Worm (Caenorhabditis elegans): ENCODE data around the gene F35D2.1.

F35D2.1 gene

ce11 chrII:7575614-7576013 is at the start of gene F35D2.1:
Gene F35D2.1, plus strand, starts transcription at chrII:7575914.
- TF ChIP-seq ztf-29 (GFP tag; IDR thresholded peaks at IDR 0.05) = no peak
- TF ChIP-seq tab-1 (GFP tag; IDR thresholded peaks at IDR 0.05) = no peak
- TF ChIP-seq ztf-23 (GFP tag; IDR thresholded peaks at IDR 0.05) = no peak
- TF ChIP-seq flt-1 (GFP tag; IDR thresholded peaks at IDR 0.05) = no peak
- no peak for TF ChIP-seq med-1 (GFP tag; optimal IDR thresholded peaks at IDR 0.05; ENCODE audit: insufficient read depth)
- TF ChIP-seq ref-1 (GFP tag; conservative IDR thresholded peaks at IDR 0.05) = no peak
- TF ChIP-seq T22C8.4 (GFP tag; IDR thresholded peaks at IDR 0.05) = no peak

DNA sequence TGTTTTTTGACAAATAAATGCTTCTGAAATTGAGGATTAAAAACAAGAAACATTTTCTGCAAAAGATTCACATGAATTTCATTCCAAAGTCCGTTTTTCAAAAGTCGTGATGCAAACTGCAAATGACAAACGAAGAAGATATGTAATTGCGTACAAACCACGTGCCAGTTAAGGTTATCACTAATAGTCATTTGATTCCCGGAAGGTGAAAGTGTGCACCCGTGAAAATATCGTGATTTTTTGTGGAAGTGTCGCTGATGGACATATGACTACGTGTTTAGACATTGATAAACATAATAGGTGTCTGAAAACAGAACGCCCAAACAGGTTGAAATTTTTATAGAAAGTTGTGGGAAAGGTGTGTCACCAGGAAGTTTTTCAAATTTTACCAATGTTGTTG is 47.5 kb upstream of the F35D2.1 start:
- TF ChIP-seq cog-1 (tag; optimal IDR thresholded peaks at IDR 0.05) (no peak), T22C8.4 (GFP tag; IDR thresholded peaks at IDR 0.05) (no peak), ref-1 (GFP tag; conservative IDR thresholded peaks at IDR 0.05) (no peak), klf-2 (GFP tag; conservative IDR thresholded peaks at IDR 0.05) (no peak), ztf-23 (GFP tag; IDR thresholded peaks at IDR 0.05) (no peak), tab-1 (GFP tag; IDR thresholded peaks at IDR 0.05) (no peak), ztf-29 (GFP tag; IDR thresholded peaks at IDR 0.05) (no peak), med-1 (GFP tag; optimal IDR thresholded peaks at IDR 0.05; ENCODE audit: insufficient read depth) (no peak), flt-1 (GFP tag; IDR thresholded peaks at IDR 0.05) (no peak)

- TF ChIP-seq cog-1 (tag; optimal IDR thresholded peaks at IDR 0.05) (peak; percentile 5), ztf-23 (GFP tag; IDR thresholded peaks at IDR 0.05) (no peak)
These were observed 46.5 kb upstream of the F35D2.1 start, which contains the start of gene ZK1290.5 for ce11 chrII:7529078-7529683. Gene ZK1290.5, plus strand, starts transcription at chrII:7529643.

ce11 chrII:7530944-7531343 is 44.8 kb upstream of the F35D2.1 start, which contains the start of gene wrt-1:
Gene wrt-1, plus strand, starts transcription at chrII:7530996.
- TF ChIP-seq ztf-23 (GFP tag; IDR thresholded peaks at IDR 0.05) (no peak), T22C8.4 (GFP tag; IDR thresholded peaks at IDR 0.05) (no peak), ref-1 (GFP tag; conservative IDR thresholded peaks at IDR 0.05) (no peak), ztf-29 (GFP tag; IDR thresholded peaks at IDR 0.05) (no peak)

DNA sequence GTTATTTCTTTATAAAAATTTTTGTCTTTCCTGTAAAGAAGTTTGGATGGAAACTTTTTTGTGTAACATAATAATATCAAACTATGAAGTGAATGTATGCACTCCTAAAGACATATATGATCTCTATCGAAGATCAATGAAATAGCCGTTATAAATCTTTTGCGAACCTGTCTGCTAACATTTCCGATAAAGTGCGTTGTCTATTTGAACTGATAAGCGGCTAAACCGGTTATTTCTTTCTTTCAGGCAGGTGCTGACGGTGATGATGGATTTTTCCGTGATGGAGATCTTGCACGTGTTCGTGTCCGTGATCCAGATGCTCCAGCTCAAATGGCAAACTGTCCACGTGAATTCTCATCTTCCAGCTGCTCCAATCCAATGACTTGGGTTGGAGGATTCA is 44.2 kb upstream of the F35D2.1 start:
- TF ChIP-seq cog-1 (tag; optimal IDR thresholded peaks at IDR 0.05) = no peak
- no peak for TF ChIP-seq klf-2 (GFP tag; conservative IDR thresholded peaks at IDR 0.05)
- no peak for TF ChIP-seq flt-1 (GFP tag; IDR thresholded peaks at IDR 0.05)
- TF ChIP-seq ztf-29 (GFP tag; IDR thresholded peaks at IDR 0.05) = no peak
- TF ChIP-seq med-1 (GFP tag; optimal IDR thresholded peaks at IDR 0.05; ENCODE audit: insufficient read depth) = no peak
- TF ChIP-seq T22C8.4 (GFP tag; IDR thresholded peaks at IDR 0.05) = no peak
- TF ChIP-seq ztf-23 (GFP tag; IDR thresholded peaks at IDR 0.05) = no peak
- TF ChIP-seq tab-1 (GFP tag; IDR thresholded peaks at IDR 0.05) = no peak
- no peak for TF ChIP-seq ref-1 (GFP tag; conservative IDR thresholded peaks at IDR 0.05)

DNA sequence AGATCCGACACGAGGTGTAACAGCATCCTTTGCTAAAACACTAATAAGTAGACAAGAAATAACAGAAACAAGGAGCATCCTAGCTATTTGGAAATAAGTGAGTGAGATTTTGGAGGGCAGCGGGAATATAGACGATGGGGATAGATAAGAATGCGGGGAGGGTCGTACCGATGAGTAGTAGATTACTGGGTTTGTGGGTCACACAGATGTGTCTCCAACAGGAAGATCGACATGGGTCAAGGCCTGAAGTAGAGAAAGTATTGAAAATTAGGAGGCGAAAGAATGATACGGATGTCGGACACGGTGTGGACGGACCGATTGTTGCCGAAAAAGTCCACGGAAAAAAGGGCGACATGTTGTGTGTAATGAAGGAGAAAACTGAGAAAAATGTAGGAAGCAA is 41.3 kb upstream of the F35D2.1 start, which contains the start of gene wrt-10:
wrt-10 (minus strand) TSS at position 195 of the 400 bp plus-strand sequence.
- TF ChIP-seq klf-2 (GFP tag; conservative IDR thresholded peaks at IDR 0.05) (no peak), flt-1 (GFP tag; IDR thresholded peaks at IDR 0.05) (no peak), T22C8.4 (GFP tag; IDR thresholded peaks at IDR 0.05) (no peak), ztf-23 (GFP tag; IDR thresholded peaks at IDR 0.05) (no peak), ref-1 (GFP tag; conservative IDR thresholded peaks at IDR 0.05) (no peak), tab-1 (GFP tag; IDR thresholded peaks at IDR 0.05) (no peak)

ce11 chrII:7534934-7535333 is 40.8 kb upstream of the F35D2.1 start, which contains the start of gene ZK1290.13:
Gene ZK1290.13, plus strand, starts transcription at chrII:7535006.
- TF ChIP-seq flt-1 (GFP tag; IDR thresholded peaks at IDR 0.05) (no peak), ref-1 (GFP tag; conservative IDR thresholded peaks at IDR 0.05) (no peak), ztf-23 (GFP tag; IDR thresholded peaks at IDR 0.05) (no peak), med-1 (GFP tag; optimal IDR thresholded peaks at IDR 0.05; ENCODE audit: insufficient read depth) (no peak), tab-1 (GFP tag; IDR thresholded peaks at IDR 0.05) (no peak), T22C8.4 (GFP tag; IDR thresholded peaks at IDR 0.05) (no peak), klf-2 (GFP tag; conservative IDR thresholded peaks at IDR 0.05) (no peak), cog-1 (tag; optimal IDR thresholded peaks at IDR 0.05) (no peak), ztf-29 (GFP tag; IDR thresholded peaks at IDR 0.05) (no peak)

ce11 chrII:7537603-7538230 is 38.0 kb upstream of the F35D2.1 start, which contains the start of gene nfi-1:
Gene nfi-1, plus strand, starts transcription at chrII:7538180.
- TF ChIP-seq tab-1 (GFP tag; IDR thresholded peaks at IDR 0.05) (no peak), T22C8.4 (GFP tag; IDR thresholded peaks at IDR 0.05) (no peak), ref-1 (GFP tag; conservative IDR thresholded peaks at IDR 0.05) (no peak), ztf-23 (GFP tag; IDR thresholded peaks at IDR 0.05) (no peak), klf-2 (GFP tag; conservative IDR thresholded peaks at IDR 0.05) (no peak), med-1 (GFP tag; optimal IDR thresholded peaks at IDR 0.05; ENCODE audit: insufficient read depth) (no peak), flt-1 (GFP tag; IDR thresholded peaks at IDR 0.05) (no peak), ztf-29 (GFP tag; IDR thresholded peaks at IDR 0.05) (no peak), cog-1 (tag; optimal IDR thresholded peaks at IDR 0.05) (no peak)

DNA sequence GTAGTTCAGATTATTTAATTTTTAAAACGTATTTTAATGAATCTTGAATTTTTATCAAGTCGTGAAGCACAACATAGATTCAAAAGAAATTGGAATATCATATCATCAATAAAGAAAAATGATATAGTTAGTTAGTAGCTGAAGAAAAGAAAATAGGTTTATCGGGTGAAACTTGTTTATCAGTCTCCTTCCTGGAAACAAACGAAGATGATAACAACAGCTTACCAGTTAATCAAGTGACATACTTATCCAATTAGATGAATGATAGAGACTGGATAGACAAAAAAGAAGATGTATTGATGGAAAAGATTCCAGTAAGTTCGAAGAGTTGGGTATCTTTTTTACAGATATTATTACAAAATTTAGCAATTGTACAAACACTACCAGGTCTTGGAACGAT is 32.8 kb upstream of the F35D2.1 start:
- no peak for TF ChIP-seq flt-1 (GFP tag; IDR thresholded peaks at IDR 0.05)
- TF ChIP-seq klf-2 (GFP tag; conservative IDR thresholded peaks at IDR 0.05) = no peak
- TF ChIP-seq T22C8.4 (GFP tag; IDR thresholded peaks at IDR 0.05) = no peak
- TF ChIP-seq cog-1 (tag; optimal IDR thresholded peaks at IDR 0.05) = no peak
- TF ChIP-seq tab-1 (GFP tag; IDR thresholded peaks at IDR 0.05) = no peak
- no peak for TF ChIP-seq ref-1 (GFP tag; conservative IDR thresholded peaks at IDR 0.05)
- no peak for TF ChIP-seq ztf-23 (GFP tag; IDR thresholded peaks at IDR 0.05)
- TF ChIP-seq med-1 (GFP tag; optimal IDR thresholded peaks at IDR 0.05; ENCODE audit: insufficient read depth) = no peak
- no peak for TF ChIP-seq ztf-29 (GFP tag; IDR thresholded peaks at IDR 0.05)

- TF ChIP-seq T22C8.4 (GFP tag; IDR thresholded peaks at IDR 0.05) (no peak), ztf-29 (GFP tag; IDR thresholded peaks at IDR 0.05) (no peak), cog-1 (tag; optimal IDR thresholded peaks at IDR 0.05) (no peak), med-1 (GFP tag; optimal IDR thresholded peaks at IDR 0.05; ENCODE audit: insufficient read depth) (no peak), ztf-23 (GFP tag; IDR thresholded peaks at IDR 0.05) (no peak), ref-1 (GFP tag; conservative IDR thresholded peaks at IDR 0.05) (no peak), klf-2 (GFP tag; conservative IDR thresholded peaks at IDR 0.05) (no peak), tab-1 (GFP tag; IDR thresholded peaks at IDR 0.05) (no peak), flt-1 (GFP tag; IDR thresholded peaks at IDR 0.05) (no peak)
These were observed 31.9 kb upstream of the F35D2.1 start, which contains the start of gene rol-8 for ce11 chrII:7543808-7544207. Gene rol-8, plus strand, starts transcription at chrII:7544108.

Measured in whole organism, midembryonic.